Fruit fly (Drosophila melanogaster): ENCODE data around the gene CG31668.

CG31668 gene

dm6 chr2L:2202853-2203717 is 2.9 kb downstream of the CG31668 start:
- TF ChIP-seq Myc (optimal IDR thresholded peaks at IDR 0.05): no peak
- no peak for TF ChIP-seq ttk (optimal IDR thresholded peaks at IDR 0.05)
- TF ChIP-seq h (optimal IDR thresholded peaks at IDR 0.05): no peak
- no peak for TF ChIP-seq psq (optimal IDR thresholded peaks at IDR 0.05)
- TF ChIP-seq insv (optimal IDR thresholded peaks at IDR 0.05): no peak
- TF ChIP-seq Sin3A (optimal IDR thresholded peaks at IDR 0.05): no peak

DNA sequence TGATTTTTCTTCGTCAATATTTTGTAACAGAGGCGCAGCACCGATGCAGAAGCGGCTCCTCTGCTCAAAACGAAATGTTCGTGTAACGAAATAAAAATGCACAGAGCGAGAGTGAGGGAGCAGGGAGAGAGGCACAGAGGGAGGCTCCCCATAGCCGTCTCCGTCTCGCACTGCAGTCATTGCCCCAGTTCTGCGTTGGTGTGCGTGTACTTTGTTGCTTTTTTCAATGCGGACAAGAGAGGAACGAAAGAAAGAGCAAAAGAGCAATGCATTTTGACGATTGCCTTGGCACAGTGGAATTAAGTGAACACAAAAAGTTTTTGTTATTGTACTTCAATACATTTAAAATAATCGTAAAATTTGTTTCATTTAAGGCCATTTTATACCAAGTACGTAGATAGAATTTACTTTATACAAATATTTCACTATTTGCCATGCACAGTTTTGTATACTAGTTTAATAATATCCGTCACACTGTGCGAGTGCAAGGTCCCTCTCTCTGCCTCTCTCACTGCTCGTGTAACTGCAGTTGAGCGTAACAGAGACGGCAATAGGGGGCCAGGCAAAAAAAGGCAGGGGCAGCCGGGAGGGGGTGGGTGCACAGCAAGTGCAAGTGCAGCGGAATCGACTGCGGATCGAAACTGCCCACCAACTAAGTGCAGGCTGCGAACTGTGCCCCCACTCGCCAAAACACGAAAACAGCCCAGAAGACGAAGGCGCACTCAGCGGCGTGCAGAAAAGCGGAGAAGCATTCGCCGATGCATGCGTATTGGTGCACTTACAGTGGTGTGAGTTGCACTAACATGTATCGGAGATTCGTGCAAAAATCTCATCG is 3.7 kb downstream of the CG31668 start:
- TF ChIP-seq h (optimal IDR thresholded peaks at IDR 0.05) (no peak), Sin3A (optimal IDR thresholded peaks at IDR 0.05) (no peak), Myc (optimal IDR thresholded peaks at IDR 0.05) (no peak), psq (optimal IDR thresholded peaks at IDR 0.05) (no peak), insv (optimal IDR thresholded peaks at IDR 0.05) (no peak), ttk (optimal IDR thresholded peaks at IDR 0.05) (no peak)

DNA sequence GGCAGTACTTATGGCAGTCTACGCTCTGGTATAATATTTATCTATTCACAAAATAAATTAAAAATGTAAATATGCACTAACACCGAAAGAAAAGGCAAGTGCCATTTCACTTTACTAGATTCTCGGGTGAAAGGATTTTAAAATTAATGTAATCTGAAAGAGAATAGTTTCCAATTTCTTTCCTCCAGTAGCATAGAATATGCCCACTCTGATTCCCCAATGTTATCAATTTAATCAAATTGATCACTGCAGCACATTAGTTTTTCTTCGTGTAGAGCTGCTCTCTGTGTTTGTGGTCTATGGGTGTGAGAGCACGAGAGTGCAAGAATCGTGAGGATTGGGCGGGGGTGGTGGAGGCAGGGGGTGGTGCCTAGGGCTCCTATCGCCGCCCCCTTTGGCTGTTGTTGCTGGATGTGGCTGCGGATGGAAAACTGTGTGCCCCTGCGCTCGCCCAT is 4.8 kb downstream of the CG31668 start:
- TF ChIP-seq Sin3A (optimal IDR thresholded peaks at IDR 0.05) (no peak), h (optimal IDR thresholded peaks at IDR 0.05) (no peak), ttk (optimal IDR thresholded peaks at IDR 0.05) (no peak), psq (optimal IDR thresholded peaks at IDR 0.05) (no peak), Myc (optimal IDR thresholded peaks at IDR 0.05) (no peak), insv (optimal IDR thresholded peaks at IDR 0.05) (no peak)

DNA sequence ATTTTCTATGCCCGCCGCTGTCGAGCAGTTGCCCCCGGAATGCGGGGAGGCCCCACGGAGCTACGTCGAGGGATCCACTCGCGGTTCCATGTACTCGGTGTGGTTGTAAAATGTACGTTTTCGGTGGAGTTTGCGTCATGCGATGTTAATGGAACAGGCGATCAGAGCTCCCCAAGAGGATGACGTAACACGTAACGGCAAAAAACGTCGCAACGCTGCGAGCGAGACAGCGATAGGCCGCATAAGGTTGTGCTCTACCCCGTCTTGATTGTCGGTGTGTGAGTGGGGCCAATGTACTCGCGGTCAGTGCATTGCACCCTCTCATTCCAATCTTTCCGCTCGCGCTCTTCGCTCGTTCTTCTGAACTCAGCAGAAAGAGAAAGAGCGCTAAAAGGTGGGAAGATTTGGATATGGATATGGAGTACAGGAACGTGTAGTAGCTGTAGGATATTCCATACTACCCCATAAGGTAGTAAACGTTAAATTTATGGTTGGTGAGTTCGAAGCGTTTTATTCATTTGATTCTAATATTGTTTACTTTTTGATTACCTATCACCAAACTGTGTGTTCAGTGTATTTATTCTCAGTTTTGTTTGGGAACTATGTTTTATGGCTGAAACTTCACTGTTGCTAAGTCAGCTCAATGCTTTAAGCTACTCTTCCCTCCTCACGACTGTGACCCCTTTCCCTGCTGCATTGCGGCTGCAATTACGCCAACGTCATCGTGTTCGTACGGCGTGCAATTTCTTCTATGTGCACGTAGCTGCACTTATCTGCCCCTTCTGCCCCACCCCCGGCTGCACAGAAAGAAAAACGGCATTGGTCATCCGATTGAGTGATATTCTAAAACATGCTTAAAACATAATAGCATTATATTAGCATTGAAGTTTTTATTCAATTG is 5.6 kb downstream of the CG31668 start:
- TF ChIP-seq ttk (optimal IDR thresholded peaks at IDR 0.05): no peak
- TF ChIP-seq Sin3A (optimal IDR thresholded peaks at IDR 0.05): no peak
- no peak for TF ChIP-seq psq (optimal IDR thresholded peaks at IDR 0.05)

DNA sequence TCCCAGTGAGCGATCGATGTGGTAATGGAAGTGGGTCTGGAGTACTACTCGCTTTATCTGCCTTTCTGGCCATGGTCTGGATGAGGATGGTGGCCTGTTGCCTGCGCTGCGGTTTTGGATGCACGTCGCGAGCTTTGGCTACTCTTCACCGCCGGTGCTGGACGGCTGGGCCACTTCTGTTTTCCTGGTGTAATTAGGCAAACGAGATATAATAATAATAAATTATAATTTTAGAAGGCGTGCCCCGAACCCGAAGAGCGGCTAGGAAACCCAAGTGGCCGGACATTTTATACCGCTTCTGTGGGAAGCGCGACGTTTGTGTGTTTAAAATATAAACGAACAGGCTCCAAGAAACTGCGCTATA is 6.6 kb downstream of the CG31668 start:
- TF ChIP-seq Myc (optimal IDR thresholded peaks at IDR 0.05): no peak
- TF ChIP-seq Sin3A (optimal IDR thresholded peaks at IDR 0.05): no peak
- no peak for TF ChIP-seq psq (optimal IDR thresholded peaks at IDR 0.05)
- no peak for TF ChIP-seq ttk (optimal IDR thresholded peaks at IDR 0.05)
- no peak for TF ChIP-seq h (optimal IDR thresholded peaks at IDR 0.05)
- no peak for TF ChIP-seq insv (optimal IDR thresholded peaks at IDR 0.05)

DNA sequence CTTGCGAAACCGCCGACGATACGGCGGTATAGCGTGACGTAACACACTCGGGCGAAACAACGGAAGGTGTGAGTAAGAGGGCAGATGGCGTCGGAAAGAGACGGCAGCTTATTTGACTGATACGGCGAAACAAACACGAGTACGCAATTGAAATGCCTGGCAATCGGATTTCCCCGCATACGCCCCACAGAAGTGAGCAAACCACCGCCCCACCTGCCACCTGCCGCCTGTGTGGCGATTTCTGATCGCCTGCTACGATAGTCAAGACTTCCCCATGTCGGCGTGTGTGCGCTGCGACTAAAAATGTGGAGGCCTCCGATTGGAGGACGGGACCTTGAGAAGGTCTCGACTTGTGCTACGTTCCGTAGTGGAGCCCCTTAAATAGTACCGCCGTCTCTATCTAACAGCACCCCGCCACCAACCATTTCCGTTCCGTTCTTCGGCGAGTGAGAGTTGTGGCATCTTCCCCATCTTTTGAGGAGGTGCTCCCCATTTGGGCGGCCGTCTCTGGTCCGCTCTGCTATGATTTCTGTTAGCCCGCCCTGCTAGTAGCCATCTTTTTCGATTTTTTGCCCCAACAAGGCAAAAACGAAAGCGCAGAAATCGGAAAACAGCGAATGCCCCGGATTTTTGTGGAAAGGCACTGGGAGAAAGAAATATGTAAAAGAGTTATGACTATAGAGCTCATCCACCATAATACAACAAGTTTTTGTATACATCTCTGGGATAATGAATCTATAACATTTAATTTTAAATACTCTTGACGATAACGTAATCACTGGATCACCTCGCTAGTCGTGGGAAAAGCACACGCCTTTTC is 7.1 kb downstream of the CG31668 start:
- TF ChIP-seq insv (optimal IDR thresholded peaks at IDR 0.05) (no peak), Sin3A (optimal IDR thresholded peaks at IDR 0.05) (no peak), h (optimal IDR thresholded peaks at IDR 0.05) (no peak), ttk (optimal IDR thresholded peaks at IDR 0.05) (no peak), psq (optimal IDR thresholded peaks at IDR 0.05) (no peak), Myc (optimal IDR thresholded peaks at IDR 0.05) (no peak)

dm6 chr2L:2198119-2198494 is 7.9 kb downstream of the CG31668 start:
- no peak for TF ChIP-seq h (optimal IDR thresholded peaks at IDR 0.05)
- no peak for TF ChIP-seq psq (optimal IDR thresholded peaks at IDR 0.05)
- no peak for TF ChIP-seq Myc (optimal IDR thresholded peaks at IDR 0.05)
- no peak for TF ChIP-seq Sin3A (optimal IDR thresholded peaks at IDR 0.05)
- TF ChIP-seq ttk (optimal IDR thresholded peaks at IDR 0.05): no peak
- TF ChIP-seq insv (optimal IDR thresholded peaks at IDR 0.05): no peak

- no peak for TF ChIP-seq Sin3A (optimal IDR thresholded peaks at IDR 0.05)
- no peak for TF ChIP-seq psq (optimal IDR thresholded peaks at IDR 0.05)
- TF ChIP-seq h (optimal IDR thresholded peaks at IDR 0.05): no peak
- no peak for TF ChIP-seq insv (optimal IDR thresholded peaks at IDR 0.05)
- TF ChIP-seq Myc (optimal IDR thresholded peaks at IDR 0.05): no peak
Measured at dm6 chr2L:2197475-2198118, 8.4 kb downstream of the CG31668 start, which contains the start of gene COX7AL2. Gene COX7AL2 (minus strand): TSS chr2L:2197912.

dm6 chr2L:2196590-2197474 is 9.1 kb downstream of the CG31668 start:
- TF ChIP-seq Sin3A (optimal IDR thresholded peaks at IDR 0.05) (no peak), h (optimal IDR thresholded peaks at IDR 0.05) (no peak), psq (optimal IDR thresholded peaks at IDR 0.05) (no peak), insv (optimal IDR thresholded peaks at IDR 0.05) (no peak), ttk (optimal IDR thresholded peaks at IDR 0.05) (no peak), Myc (optimal IDR thresholded peaks at IDR 0.05) (no peak)

DNA sequence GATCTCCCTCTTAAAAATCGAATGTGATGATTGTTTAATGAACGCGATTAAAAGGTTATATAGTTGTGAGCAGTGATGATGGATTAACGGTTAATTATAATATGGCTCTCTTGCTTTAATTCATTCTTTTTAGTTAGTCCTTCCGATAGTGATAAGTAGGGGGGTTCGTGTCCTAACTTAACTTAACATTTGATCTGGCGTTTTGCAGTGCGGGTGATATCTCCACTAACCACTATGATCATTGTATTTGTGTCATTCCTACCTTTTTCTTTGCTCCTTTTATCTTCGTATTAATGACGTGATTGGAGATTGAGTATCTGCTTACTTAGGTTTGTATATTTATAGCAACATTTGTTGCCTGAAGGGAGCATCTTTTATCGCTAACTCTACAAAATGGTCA is 10.6 kb downstream of the CG31668 start:
- no peak for TF ChIP-seq h (optimal IDR thresholded peaks at IDR 0.05)
- no peak for TF ChIP-seq psq (optimal IDR thresholded peaks at IDR 0.05)
- TF ChIP-seq Myc (optimal IDR thresholded peaks at IDR 0.05): no peak
- TF ChIP-seq ttk (optimal IDR thresholded peaks at IDR 0.05): no peak
- TF ChIP-seq insv (optimal IDR thresholded peaks at IDR 0.05): no peak
- TF ChIP-seq Sin3A (optimal IDR thresholded peaks at IDR 0.05): no peak
